Fruit fly (Drosophila melanogaster): ENCODE data around the gene CG17292.
A peak's percentile ranks its signal among the peaks of the same experiment; 100 is the strongest.

The CG17292 gene

dm6 chr2L:8381508-8382036 is 11.3 kb downstream of the CG17292 start, which contains the start of gene AlaRS:
Gene AlaRS, minus strand, starts transcription at chr2L:8381764.
- TF ChIP-seq Jra (GFP tag; optimal IDR thresholded peaks at IDR 0.05) = peak; percentile 31
- peak in 1 of 2 experiments; percentile 66 for TF ChIP-seq foxo (GFP tag; optimal IDR thresholded peaks at IDR 0.05)
- no peak for TF ChIP-seq pan (optimal IDR thresholded peaks at IDR 0.05)
- peak; percentile 57 for TF ChIP-seq woc (GFP tag; optimal IDR thresholded peaks at IDR 0.05)
- peak; percentile 42 for TF ChIP-seq br (GFP tag; optimal IDR thresholded peaks at IDR 0.05)
- TF ChIP-seq Abd-B (GFP tag; optimal IDR thresholded peaks at IDR 0.05) = no peak
- TF ChIP-seq lola (GFP tag; optimal IDR thresholded peaks at IDR 0.05) = no peak
- TF ChIP-seq Hnf4 (GFP tag; optimal IDR thresholded peaks at IDR 0.05) = peak; percentile 76
- TF ChIP-seq dmrt93B (GFP tag; optimal IDR thresholded peaks at IDR 0.05) = no peak
- peak; percentile 42 for TF ChIP-seq ey (GFP tag; optimal IDR thresholded peaks at IDR 0.05)
- TF ChIP-seq OdsH (GFP tag; optimal IDR thresholded peaks at IDR 0.05) = peak; percentile 57
- TF ChIP-seq jim (GFP tag; optimal IDR thresholded peaks at IDR 0.05) = no peak
- no peak for TF ChIP-seq Mio (GFP tag; optimal IDR thresholded peaks at IDR 0.05)
- TF ChIP-seq dl (GFP tag; optimal IDR thresholded peaks at IDR 0.05; ENCODE audit: insufficient read depth in 1 of 2, partially characterized antibody in 2 of 2) = no peak
- no peak for TF ChIP-seq Hr83 (GFP tag; optimal IDR thresholded peaks at IDR 0.05; ENCODE audit: poor library complexity, severe bottlenecking)
- peak; percentile 53 for TF ChIP-seq HLH106 (tag; optimal IDR thresholded peaks at IDR 0.05)
- TF ChIP-seq usp (GFP tag; optimal IDR thresholded peaks at IDR 0.05) = no peak
- TF ChIP-seq sage (GFP tag; optimal IDR thresholded peaks at IDR 0.05) = peak; percentile 70
- peak; percentile 63 for TF ChIP-seq fru (GFP tag; optimal IDR thresholded peaks at IDR 0.05)
- peak; percentile 56 for TF ChIP-seq Sp1 (GFP tag; optimal IDR thresholded peaks at IDR 0.05)
- TF ChIP-seq CG32264 (GFP tag; optimal IDR thresholded peaks at IDR 0.05) = no peak
- no peak for TF ChIP-seq tai (GFP tag; optimal IDR thresholded peaks at IDR 0.05)
- TF ChIP-seq CG9705 (GFP tag; optimal IDR thresholded peaks at IDR 0.05) = peak; percentile 40
- TF ChIP-seq Hr78 (GFP tag; optimal IDR thresholded peaks at IDR 0.05) = no peak
- no peak for TF ChIP-seq Dfd (GFP tag; optimal IDR thresholded peaks at IDR 0.05)
- TF ChIP-seq Dif (GFP tag; optimal IDR thresholded peaks at IDR 0.05; ENCODE audit: partially characterized antibody) = no peak
- peak; percentile 52 for TF ChIP-seq psq (GFP tag; optimal IDR thresholded peaks at IDR 0.05)
- peak; percentile 30 for TF ChIP-seq sv (GFP tag; optimal IDR thresholded peaks at IDR 0.05)
- TF ChIP-seq rgr (GFP tag; optimal IDR thresholded peaks at IDR 0.05) = peak; percentile 69
- TF ChIP-seq brk (GFP tag; optimal IDR thresholded peaks at IDR 0.05) = peak; percentile 65
- no peak for TF ChIP-seq Rel (GFP tag; optimal IDR thresholded peaks at IDR 0.05)
- TF ChIP-seq Rel (tag; optimal IDR thresholded peaks at IDR 0.05) = peak; percentile 24
- no peak for TF ChIP-seq CrebA (GFP tag; optimal IDR thresholded peaks at IDR 0.05; ENCODE audit: borderline replicate concordance)
- TF ChIP-seq N (GFP tag; optimal IDR thresholded peaks at IDR 0.05) = no peak
- peak; percentile 15 for TF ChIP-seq dsf (GFP tag; optimal IDR thresholded peaks at IDR 0.05; ENCODE audit: borderline replicate concordance)
- TF ChIP-seq Vsx2 (GFP tag; optimal IDR thresholded peaks at IDR 0.05; ENCODE audit: partially characterized antibody) = no peak
- TF ChIP-seq h (GFP tag; optimal IDR thresholded peaks at IDR 0.05) = peak; percentile 76

- no peak for TF ChIP-seq lola (GFP tag; optimal IDR thresholded peaks at IDR 0.05)
- TF ChIP-seq foxo (GFP tag; optimal IDR thresholded peaks at IDR 0.05) = peak; percentile 24 to 88
- TF ChIP-seq Hr78 (GFP tag; optimal IDR thresholded peaks at IDR 0.05) = no peak
- TF ChIP-seq OdsH (GFP tag; optimal IDR thresholded peaks at IDR 0.05) = peak; percentile 74
- TF ChIP-seq Jra (GFP tag; optimal IDR thresholded peaks at IDR 0.05) = peak; percentile 83
- TF ChIP-seq h (GFP tag; optimal IDR thresholded peaks at IDR 0.05) = peak; percentile 87
- peak; percentile 71 for TF ChIP-seq sv (GFP tag; optimal IDR thresholded peaks at IDR 0.05)
- peak; percentile 85 for TF ChIP-seq br (GFP tag; optimal IDR thresholded peaks at IDR 0.05)
- no peak for TF ChIP-seq usp (GFP tag; optimal IDR thresholded peaks at IDR 0.05)
- no peak for TF ChIP-seq Dfd (GFP tag; optimal IDR thresholded peaks at IDR 0.05)
- peak; percentile 70 for TF ChIP-seq psq (GFP tag; optimal IDR thresholded peaks at IDR 0.05)
- peak; percentile 94 for TF ChIP-seq Hr83 (GFP tag; optimal IDR thresholded peaks at IDR 0.05; ENCODE audit: poor library complexity, severe bottlenecking)
- TF ChIP-seq Vsx2 (GFP tag; optimal IDR thresholded peaks at IDR 0.05; ENCODE audit: partially characterized antibody) = no peak
- peak; percentile 26 for TF ChIP-seq dmrt93B (GFP tag; optimal IDR thresholded peaks at IDR 0.05)
- no peak for TF ChIP-seq Rel (GFP tag; optimal IDR thresholded peaks at IDR 0.05)
- peak; percentile 76 for TF ChIP-seq Rel (tag; optimal IDR thresholded peaks at IDR 0.05)
- peak; percentile 73 for TF ChIP-seq ey (GFP tag; optimal IDR thresholded peaks at IDR 0.05)
- peak; percentile 36 for TF ChIP-seq jim (GFP tag; optimal IDR thresholded peaks at IDR 0.05)
- TF ChIP-seq tai (GFP tag; optimal IDR thresholded peaks at IDR 0.05) = no peak
- TF ChIP-seq brk (GFP tag; optimal IDR thresholded peaks at IDR 0.05) = peak; percentile 84
- peak; percentile 90 for TF ChIP-seq fru (GFP tag; optimal IDR thresholded peaks at IDR 0.05)
- TF ChIP-seq woc (GFP tag; optimal IDR thresholded peaks at IDR 0.05) = peak; percentile 45
- no peak for TF ChIP-seq dl (GFP tag; optimal IDR thresholded peaks at IDR 0.05; ENCODE audit: insufficient read depth in 1 of 2, partially characterized antibody in 2 of 2)
- TF ChIP-seq CrebA (GFP tag; optimal IDR thresholded peaks at IDR 0.05; ENCODE audit: borderline replicate concordance) = no peak
- peak; percentile 46 for TF ChIP-seq sage (GFP tag; optimal IDR thresholded peaks at IDR 0.05)
- TF ChIP-seq dsf (GFP tag; optimal IDR thresholded peaks at IDR 0.05; ENCODE audit: borderline replicate concordance) = peak; percentile 30
- TF ChIP-seq Dif (GFP tag; optimal IDR thresholded peaks at IDR 0.05; ENCODE audit: partially characterized antibody) = no peak
- peak; percentile 90 for TF ChIP-seq rgr (GFP tag; optimal IDR thresholded peaks at IDR 0.05)
- peak; percentile 37 for TF ChIP-seq CG9705 (GFP tag; optimal IDR thresholded peaks at IDR 0.05)
- no peak for TF ChIP-seq GATAd (GFP tag; optimal IDR thresholded peaks at IDR 0.05)
- TF ChIP-seq Myc (optimal IDR thresholded peaks at IDR 0.05) = peak; percentile 46
- TF ChIP-seq Sp1 (GFP tag; optimal IDR thresholded peaks at IDR 0.05) = peak; percentile 64
- no peak for TF ChIP-seq Abd-B (GFP tag; optimal IDR thresholded peaks at IDR 0.05)
- no peak for TF ChIP-seq N (GFP tag; optimal IDR thresholded peaks at IDR 0.05)
- TF ChIP-seq CG32264 (GFP tag; optimal IDR thresholded peaks at IDR 0.05) = peak; percentile 49
- peak; percentile 23 for TF ChIP-seq Mio (GFP tag; optimal IDR thresholded peaks at IDR 0.05)
- no peak for TF ChIP-seq pan (optimal IDR thresholded peaks at IDR 0.05)
- TF ChIP-seq HLH106 (tag; optimal IDR thresholded peaks at IDR 0.05) = peak; percentile 68
- peak; percentile 92 for TF ChIP-seq Hnf4 (GFP tag; optimal IDR thresholded peaks at IDR 0.05)
Measured at dm6 chr2L:8382646-8383045, 12.4 kb downstream of the CG17292 start, which contains the start of the genes CG13392 and Rcd4. Gene CG13392, minus strand, starts transcription at chr2L:8382807. Gene Rcd4, plus strand, starts transcription at chr2L:8382861.
